Fruit fly (Drosophila melanogaster) whole organism, embryonic: ENCODE measurements around the gene P58IPK.

Experiments
- Abd-B ChIP-seq: fragments of 200-800 bp; sonication (Bioruptor generic); optimal IDR thresholded peaks from 2 replicates; lab custom pipeline; 2018; ENCODE audit warnings: missing biosample characterization, mild to moderate bottlenecking, missing genetic modification characterization, moderate library complexity
- CG10543 ChIP-seq: fragments of 200-800 bp; sonication (Bioruptor generic); optimal IDR thresholded peaks from 3 replicates; lab custom pipeline; 2017; ENCODE audit warnings: missing biosample characterization, mild to moderate bottlenecking, missing genetic modification characterization, moderate library complexity
- CG11093 ChIP-seq: fragments of 200-800 bp; sonication (Bioruptor generic); IDR thresholded peaks from 3 replicates; pipeline ENCODE4 v1.3.6; 2022; ENCODE audit warnings: missing biosample characterization, missing genetic modification characterization
- CG11504 ChIP-seq: fragments of 200-800 bp; sonication (Bioruptor generic); optimal IDR thresholded peaks from 3 replicates; lab custom pipeline; 2019; ENCODE audit warnings: missing biosample characterization, mild to moderate bottlenecking, missing genetic modification characterization, moderate library complexity
- CG11723 ChIP-seq: fragments of 200-800 bp; sonication (Bioruptor generic); optimal IDR thresholded peaks from 2 replicates; lab custom pipeline; 2017; ENCODE audit warnings: missing biosample characterization, mild to moderate bottlenecking, missing genetic modification characterization
- CG12391 ChIP-seq: fragments of 200-800 bp; sonication (Bioruptor generic); optimal IDR thresholded peaks from 3 replicates; lab custom pipeline; 2018; ENCODE audit warnings: missing biosample characterization, mild to moderate bottlenecking, missing genetic modification characterization, moderate library complexity
- CG13624 ChIP-seq: fragments of 200-800 bp; sonication (Bioruptor generic); optimal IDR thresholded peaks from 2 replicates; lab custom pipeline; 2016; ENCODE audit warnings: missing biosample characterization, missing genetic modification characterization
- CG13894 ChIP-seq: fragments of 200-800 bp; sonication (Bioruptor generic); optimal IDR thresholded peaks from 3 replicates; lab custom pipeline; 2018; ENCODE audit warnings: missing biosample characterization, mild to moderate bottlenecking, missing genetic modification characterization, moderate library complexity
- CG14667 ChIP-seq: fragments of 200-800 bp; sonication (Bioruptor generic); IDR thresholded peaks from 2 replicates; pipeline ENCODE4 v1.3.6; 2022; ENCODE audit warnings: missing biosample characterization, missing genetic modification characterization
- CG17912 ChIP-seq: fragments of 200-800 bp; sonication (Bioruptor generic); optimal IDR thresholded peaks from 2 replicates; lab custom pipeline; 2018; ENCODE audit warnings: missing biosample characterization, mild to moderate bottlenecking, missing genetic modification characterization
- CG30020 ChIP-seq: fragments of 200-800 bp; optimal IDR thresholded peaks from 2 replicates; lab custom pipeline; 2019; ENCODE audit warnings: missing biosample characterization, mild to moderate bottlenecking, missing genetic modification characterization, moderate library complexity
- CG32772 ChIP-seq: fragments of 200-800 bp; sonication (Bioruptor generic); IDR thresholded peaks from 2 replicates; pipeline ENCODE4 v1.3.6; 2022; ENCODE audit warnings: missing biosample characterization, missing genetic modification characterization
- CG43689 ChIP-seq: fragments of 200-800 bp; sonication (Bioruptor generic); IDR thresholded peaks from 2 replicates; pipeline ENCODE4 v1.3.6; 2022; ENCODE audit warnings: missing biosample characterization, missing genetic modification characterization
- CG4404 ChIP-seq: fragments of 200-800 bp; sonication (Bioruptor generic); IDR thresholded peaks from 2 replicates; pipeline ENCODE4 v1.3.6; 2022; ENCODE audit warnings: missing biosample characterization, missing genetic modification characterization
- CG4617 ChIP-seq: fragments of 200-800 bp; sonication (Bioruptor generic); optimal IDR thresholded peaks from 3 replicates; lab custom pipeline; 2016; ENCODE audit warnings: missing biosample characterization, missing genetic modification characterization, borderline replicate concordance
- CG4854 ChIP-seq: fragments of 200-800 bp; sonication (Bioruptor generic); optimal IDR thresholded peaks from 2 replicates; lab custom pipeline; 2016; ENCODE audit warnings: missing biosample characterization, missing genetic modification characterization, inconsistent platforms
- CG7271 ChIP-seq: fragments of 200-800 bp; sonication (Bioruptor generic); optimal IDR thresholded peaks from 2 replicates; lab custom pipeline; 2018; ENCODE audit warnings: missing biosample characterization, mild to moderate bottlenecking, missing genetic modification characterization, moderate library complexity
- D ChIP-seq, 2 experiments: fragments of 200-800 bp in 1 of 2; fragments of >200 bp in 1 of 2; sonication (Bioruptor generic) in 1 of 2; optimal IDR thresholded peaks; 2 replicates in 1 of 2; 3 replicates in 1 of 2; lab custom pipeline; 2017; ENCODE audit warnings: mild to moderate bottlenecking in 1 of 2, missing biosample characterization in 1 of 2, missing genetic modification characterization in 1 of 2, missing genetic modification reagents in 1 of 2
- D19B ChIP-seq: fragments of 200-800 bp; sonication (Bioruptor generic); optimal IDR thresholded peaks from 2 replicates; lab custom pipeline; 2017; ENCODE audit warnings: missing biosample characterization, mild to moderate bottlenecking, missing genetic modification characterization
- Ets97D ChIP-seq: fragments of 200-800 bp; sonication (Bioruptor generic); optimal IDR thresholded peaks from 3 replicates; lab custom pipeline; 2016; ENCODE audit warnings: missing biosample characterization, missing genetic modification characterization
- Fer3 ChIP-seq: fragments of 200-800 bp; sonication (Bioruptor generic); optimal IDR thresholded peaks from 2 replicates; lab custom pipeline; 2018; ENCODE audit warnings: missing biosample characterization, mild to moderate bottlenecking, missing genetic modification characterization, moderate library complexity
- H15 ChIP-seq: fragments of 200-800 bp; sonication (Bioruptor generic); IDR thresholded peaks from 3 replicates; pipeline ENCODE4 v1.3.6; 2022; ENCODE audit warnings: missing biosample characterization, missing genetic modification characterization
- HLH54F ChIP-seq: fragments of 200-800 bp; sonication (Bioruptor generic); optimal IDR thresholded peaks from 3 replicates; lab custom pipeline; 2016; ENCODE audit warnings: missing biosample characterization, missing genetic modification characterization
- HLHmδ ChIP-seq: fragments of 200-800 bp; sonication (Bioruptor generic); optimal IDR thresholded peaks from 2 replicates; lab custom pipeline; 2018; ENCODE audit warnings: missing biosample characterization, mild to moderate bottlenecking, missing genetic modification characterization, moderate library complexity
- Hr78 ChIP-seq, 2 experiments: fragments of 200-800 bp in 1 of 2; fragments of >200 bp in 1 of 2; sonication (Bioruptor generic) in 1 of 2; optimal IDR thresholded peaks; 2 replicates each; lab custom pipeline; 2017 to 2019; ENCODE audit warnings: missing biosample characterization in 2 of 2, missing genetic modification characterization in 2 of 2, mild to moderate bottlenecking in 1 of 2, moderate library complexity in 1 of 2
- Mrtf ChIP-seq: fragments of 200-800 bp; sonication (Bioruptor generic); IDR thresholded peaks from 3 replicates; pipeline ENCODE4 v1.3.6; 2022; ENCODE audit warnings: missing biosample characterization, missing genetic modification characterization
- Rfx ChIP-seq: fragments of 200-800 bp; sonication (Bioruptor generic); IDR thresholded peaks from 2 replicates; pipeline ENCODE4 v1.3.6; 2022; ENCODE audit warnings: missing biosample characterization, missing genetic modification characterization
- Sry-β ChIP-seq: fragments of 200-800 bp; sonication (Bioruptor generic); optimal IDR thresholded peaks from 2 replicates; lab custom pipeline; 2018; ENCODE audit warnings: missing biosample characterization, mild to moderate bottlenecking, missing genetic modification characterization, moderate library complexity
- Sry-δ ChIP-seq: fragments of 200-800 bp; sonication (Bioruptor generic); optimal IDR thresholded peaks from 2 replicates; lab custom pipeline; 2016; ENCODE audit warnings: missing biosample characterization, missing genetic modification characterization
- aop ChIP-seq: fragments of 200-800 bp; sonication (Bioruptor generic); IDR thresholded peaks from 2 replicates; pipeline ENCODE4 v1.3.6; 2022; ENCODE audit warnings: missing biosample characterization, missing genetic modification characterization
- ash1 ChIP-seq: fragments of 200-800 bp; sonication (Bioruptor generic); optimal IDR thresholded peaks from 2 replicates; lab custom pipeline; 2018; ENCODE audit warnings: missing biosample characterization, mild to moderate bottlenecking, missing genetic modification characterization
- bcd ChIP-seq: fragments of 200-800 bp; sonication (Bioruptor generic); optimal IDR thresholded peaks from 2 replicates; lab custom pipeline; 2017; ENCODE audit warnings: missing biosample characterization, mild to moderate bottlenecking, missing genetic modification characterization
- corto ChIP-seq: fragments of 200-800 bp; sonication (Bioruptor generic); optimal IDR thresholded peaks from 2 replicates; lab custom pipeline; 2016; ENCODE audit warnings: missing biosample characterization, mild to moderate bottlenecking, missing genetic modification characterization, moderate library complexity
- dimm ChIP-seq: fragments of 200-800 bp; sonication (Bioruptor generic); IDR thresholded peaks from 2 replicates; pipeline ENCODE4 v1.3.6; 2022; ENCODE audit warnings: missing biosample characterization, missing genetic modification characterization
- en ChIP-seq: fragments of 200-800 bp; sonication (Bioruptor generic); optimal IDR thresholded peaks from 2 replicates; lab custom pipeline; 2016; ENCODE audit warnings: missing biosample characterization, missing genetic modification characterization
- fd96Cb ChIP-seq: fragments of 200-800 bp; sonication (Bioruptor generic); optimal IDR thresholded peaks from 2 replicates; lab custom pipeline; 2018; ENCODE audit warnings: missing biosample characterization, mild to moderate bottlenecking, missing genetic modification characterization, moderate library complexity
- gcm2 ChIP-seq: fragments of 200-800 bp; sonication (Bioruptor generic); optimal IDR thresholded peaks from 2 replicates; lab custom pipeline; 2016; ENCODE audit warnings: missing biosample characterization, missing genetic modification characterization
- gem ChIP-seq: fragments of 200-800 bp; sonication (Bioruptor generic); optimal IDR thresholded peaks from 2 replicates; lab custom pipeline; 2019; ENCODE audit warnings: missing biosample characterization, mild to moderate bottlenecking, missing genetic modification characterization, moderate library complexity
- gro ChIP-seq: fragments of 200-800 bp; sonication (Bioruptor generic); optimal IDR thresholded peaks from 2 replicates; lab custom pipeline; 2016; ENCODE audit warnings: missing biosample characterization, missing genetic modification characterization
- klu ChIP-seq: fragments of 200-800 bp; sonication (Bioruptor generic); IDR thresholded peaks from 2 replicates; pipeline ENCODE4 v1.3.6; 2022; ENCODE audit warnings: missing biosample characterization, missing genetic modification characterization
- lov ChIP-seq, 2 experiments: fragments of 200-800 bp in 1 of 2; fragments of >200 bp in 1 of 2; sonication (Bioruptor generic) in 1 of 2; IDR thresholded peaks in 1 of 2; optimal IDR thresholded peaks in 1 of 2; 2 replicates in 1 of 2; 3 replicates in 1 of 2; pipeline versions ENCODE4 v1.3.6 to Lab custom; 2017 to 2022; ENCODE audit warnings: missing biosample characterization in 1 of 2, missing genetic modification characterization in 1 of 2
- sd ChIP-seq: fragments of 200-800 bp; sonication (Bioruptor generic); optimal IDR thresholded peaks from 3 replicates; lab custom pipeline; 2018; ENCODE audit warnings: missing biosample characterization, mild to moderate bottlenecking, missing genetic modification characterization, moderate library complexity
- sqz ChIP-seq: fragments of 200-800 bp; sonication (Bioruptor generic); optimal IDR thresholded peaks from 3 replicates; lab custom pipeline; 2018; ENCODE audit warnings: missing biosample characterization, mild to moderate bottlenecking, missing genetic modification characterization
- stwl ChIP-seq: fragments of 200-800 bp; sonication (Bioruptor generic); optimal IDR thresholded peaks from 3 replicates; lab custom pipeline; 2018; ENCODE audit warnings: missing biosample characterization, mild to moderate bottlenecking, missing genetic modification characterization, moderate library complexity
- tup ChIP-seq: fragments of 200-800 bp; sonication (Bioruptor generic); optimal IDR thresholded peaks from 2 replicates; lab custom pipeline; 2016; ENCODE audit warnings: missing biosample characterization, mild to moderate bottlenecking, missing genetic modification characterization, moderate library complexity
- usp ChIP-seq: fragments of >200 bp; optimal IDR thresholded peaks from 2 replicates; lab custom pipeline; 2017; ENCODE audit warnings: missing biosample characterization, missing genetic modification characterization
- wek ChIP-seq: fragments of 200-800 bp; sonication (Bioruptor generic); optimal IDR thresholded peaks from 3 replicates; lab custom pipeline; 2018; ENCODE audit warnings: missing biosample characterization, mild to moderate bottlenecking, missing genetic modification characterization, moderate library complexity

The P58IPK gene

DNA sequence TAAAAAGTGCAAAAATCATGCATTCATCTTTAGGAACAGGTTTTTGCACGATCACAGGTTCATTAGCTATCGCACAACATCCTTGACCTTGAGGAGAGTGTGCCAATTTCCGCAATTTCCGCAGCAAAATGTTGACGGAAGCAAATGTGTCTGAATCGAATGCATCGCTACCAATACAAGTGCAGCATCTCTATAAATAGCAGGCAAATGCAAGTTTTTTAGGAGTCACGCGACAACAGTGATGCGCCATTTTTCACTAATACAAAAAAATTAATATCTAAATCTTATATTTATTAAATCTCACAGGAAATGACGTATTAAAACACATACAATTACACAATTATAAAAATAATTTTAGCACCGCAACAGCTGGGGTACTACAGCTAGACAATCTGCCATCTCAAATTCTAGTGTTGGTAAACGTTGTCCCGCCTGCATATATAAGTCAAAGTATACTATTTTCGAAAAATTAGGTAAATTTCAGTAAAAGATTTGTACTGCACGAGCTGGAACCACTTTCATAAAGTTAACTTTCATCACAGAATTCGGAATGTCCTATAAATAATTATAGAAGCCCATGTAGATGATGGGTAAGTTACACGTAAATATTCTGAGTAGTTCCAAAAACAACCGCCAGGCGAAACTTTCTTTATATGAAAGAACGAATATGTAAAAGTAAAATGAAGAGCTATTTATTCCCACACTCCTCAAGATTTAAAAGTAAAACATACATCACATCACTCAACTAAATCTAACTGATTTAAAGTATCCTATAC is 12.7 kb upstream of the P58IPK start, which contains the start of gene CG9399 (continued):
- TF ChIP-seq fd96Cb (tag; lab: Kevin White, UChicago) = peak; percentile 96
- TF ChIP-seq sd (tag; lab: Kevin White, UChicago) = peak; percentile 84
- TF ChIP-seq gcm2 (GFP tag; lab: Kevin White, UChicago) = peak; percentile 96
- TF ChIP-seq stwl (tag; lab: Kevin White, UChicago) = peak; percentile 83
- TF ChIP-seq CG13624 = peak; percentile 83
- peak; percentile 84 for TF ChIP-seq ash1
- TF ChIP-seq Fer3 (tag; lab: Kevin White, UChicago) = peak; percentile 96
- peak; percentile 96 for TF ChIP-seq aop (GFP tag; lab: Robert Waterston, UW)
- TF ChIP-seq D19B (GFP tag; lab: Kevin White, UChicago) = peak; percentile 81
- TF ChIP-seq Sry-δ (GFP tag; lab: Kevin White, UChicago) = peak; percentile 73
- TF ChIP-seq CG10543 (GFP tag; lab: Kevin White, UChicago) = peak; percentile 90
- TF ChIP-seq sqz (GFP tag; lab: Kevin White, UChicago) = peak; percentile 93
- TF ChIP-seq D (optimal IDR thresholded peaks at IDR 0.05; lab: Kevin White, UChicago) = no peak
- peak; percentile 95 for TF ChIP-seq D (GFP tag; optimal IDR thresholded peaks at IDR 0.05; lab: Kevin White, UChicago)
- peak; percentile 96 for TF ChIP-seq tup
- peak; percentile 95 for TF ChIP-seq CG11723
- peak; percentile 87 for TF ChIP-seq CG17912 (GFP tag; lab: Kevin White, UChicago)
- peak; percentile 93 for TF ChIP-seq CG7271 (tag; lab: Kevin White, UChicago)
- TF ChIP-seq Hr78 (GFP tag; optimal IDR thresholded peaks at IDR 0.05; lab: Kevin White, UChicago) = peak in 1 of 2 experiments; percentile 82
- peak; percentile 97 for TF ChIP-seq Sry-β
- peak; percentile 99 for TF ChIP-seq Rfx (GFP tag; lab: Robert Waterston, UW)
- peak; percentile 77 for TF ChIP-seq wek
- TF ChIP-seq Ets97D (GFP tag; lab: Kevin White, UChicago) = peak; percentile 94
- peak; percentile 96 for TF ChIP-seq CG11093
- peak; percentile 69 for TF ChIP-seq en (GFP tag; lab: Kevin White, UChicago)
- peak; percentile 97 for TF ChIP-seq CG43689
- TF ChIP-seq CG32772 = peak; percentile 98
- peak; percentile 85 for TF ChIP-seq CG30020
- peak; percentile 91 for TF ChIP-seq CG13894
- TF ChIP-seq HLHmδ (GFP tag; lab: Kevin White, UChicago) = no peak
- peak; percentile 95 for TF ChIP-seq HLH54F
- peak; percentile 97 for TF ChIP-seq CG4404 (GFP tag; lab: Robert Waterston, UW)
- peak; percentile 99 for TF ChIP-seq gem (tag; lab: Kevin White, UChicago)
- peak; percentile 95 for TF ChIP-seq klu
- peak; percentile 94 for TF ChIP-seq Abd-B (GFP tag; lab: Kevin White, UChicago)
- TF ChIP-seq H15 = peak; percentile 99
- TF ChIP-seq dimm (GFP tag; lab: Robert Waterston, UW) = peak; percentile 97
- TF ChIP-seq CG14667 = peak; percentile 98
- peak; percentile 91 for TF ChIP-seq CG4854 (GFP tag; lab: Kevin White, UChicago)
- TF ChIP-seq usp (GFP tag; lab: Kevin White, UChicago) = no peak
- peak; percentile 97 for TF ChIP-seq CG4617 (GFP tag; lab: Kevin White, UChicago)
- peak; percentile 98 for TF ChIP-seq Mrtf (GFP tag; lab: Robert Waterston, UW)
- peak; percentile 96 for TF ChIP-seq CG11504 (tag; lab: Kevin White, UChicago)
- TF ChIP-seq lov (optimal IDR thresholded peaks at IDR 0.05; lab: Kevin White, UChicago) = no peak
- TF ChIP-seq lov (GFP tag; IDR thresholded peaks at IDR 0.05; lab: Robert Waterston, UW) = peak; percentile 98
- TF ChIP-seq CG12391 = peak; percentile 99
- peak; percentile 97 for TF ChIP-seq bcd (GFP tag; lab: Kevin White, UChicago)
- TF ChIP-seq gro = peak; percentile 89
- peak; percentile 94 for TF ChIP-seq corto
